Worm (Caenorhabditis elegans): ENCODE data around the gene par-1.

Gene par-1

DNA sequence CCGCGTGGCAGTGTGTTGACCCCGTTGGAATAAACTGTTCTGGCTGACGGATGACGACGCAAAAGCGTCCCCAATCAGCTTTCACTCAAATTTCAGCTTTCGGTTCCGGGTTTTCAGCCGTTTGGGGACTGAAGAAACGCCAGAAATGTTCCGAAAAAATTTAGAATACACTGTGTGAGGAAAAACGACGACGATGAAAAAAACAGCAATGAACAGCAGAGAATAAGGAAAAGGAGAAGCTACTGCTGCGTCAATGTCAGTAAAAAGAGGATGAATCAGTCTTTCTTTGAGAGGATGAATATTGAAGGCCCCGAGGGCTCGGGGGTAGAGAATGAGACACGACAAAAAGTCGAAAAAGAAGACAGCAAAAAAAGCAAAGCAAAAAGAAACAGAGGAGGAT is 16.3 kb downstream of the par-1 start:
- TF ChIP-seq ztf-4 (tag; optimal IDR thresholded peaks at IDR 0.05) (no peak), fkh-2 (tag; optimal IDR thresholded peaks at IDR 0.05) (no peak), nhr-76 (tag; optimal IDR thresholded peaks at IDR 0.05) (no peak)

DNA sequence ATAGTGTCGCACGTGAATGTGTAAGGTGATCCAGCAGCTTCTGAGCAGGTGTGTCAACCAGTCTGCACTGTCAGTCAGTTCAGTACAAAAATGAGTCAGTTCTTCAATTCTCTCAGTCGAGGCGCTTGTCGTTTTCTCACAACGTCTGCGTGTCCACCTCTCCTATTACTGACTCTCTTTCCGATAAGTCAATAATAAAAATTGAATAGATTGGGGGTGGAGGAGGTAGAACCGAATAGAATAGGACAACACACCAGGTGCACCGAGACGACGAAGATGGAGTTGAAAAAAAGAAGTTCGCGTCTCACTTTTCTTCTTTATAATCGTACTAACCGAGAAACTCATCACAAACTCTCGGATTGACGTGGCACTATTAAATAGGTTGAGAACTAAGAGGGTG is 17.3 kb downstream of the par-1 start:
- no peak for TF ChIP-seq nhr-11 (tag; optimal IDR thresholded peaks at IDR 0.05)
- TF ChIP-seq ZK546.5 (tag; optimal IDR thresholded peaks at IDR 0.05), result no peak
- peak; percentile 47 for TF ChIP-seq elt-2 (tag; optimal IDR thresholded peaks at IDR 0.05)
- TF ChIP-seq nhr-237 (tag; optimal IDR thresholded peaks at IDR 0.05), result no peak
- no peak for TF ChIP-seq nhr-12 (tag; optimal IDR thresholded peaks at IDR 0.05)
- TF ChIP-seq mdl-1 (tag; optimal IDR thresholded peaks at IDR 0.05), result no peak
- peak; percentile 72 for TF ChIP-seq pha-4 (tag; optimal IDR thresholded peaks at IDR 0.05)
- TF ChIP-seq ztf-4 (tag; optimal IDR thresholded peaks at IDR 0.05), result no peak
- TF ChIP-seq egl-5 (tag; optimal IDR thresholded peaks at IDR 0.05), result no peak
- TF ChIP-seq skn-1 (tag; optimal IDR thresholded peaks at IDR 0.05), result no peak

ce11 chrV:14126341-14126924 is 18.7 kb downstream of the par-1 start:
- TF ChIP-seq lsy-12 (tag; optimal IDR thresholded peaks at IDR 0.05) (no peak), hmg-11 (tag; optimal IDR thresholded peaks at IDR 0.05) (peak; percentile 13), lin-39 (tag; optimal IDR thresholded peaks at IDR 0.05) (peak; percentile 27)

- no peak for TF ChIP-seq zag-1 (tag; optimal IDR thresholded peaks at IDR 0.05)
- no peak for TF ChIP-seq aly-2 (tag; optimal IDR thresholded peaks at IDR 0.05)
- no peak for TF ChIP-seq jun-1 (tag; optimal IDR thresholded peaks at IDR 0.05)
- TF ChIP-seq ceh-82 (tag; optimal IDR thresholded peaks at IDR 0.05), result no peak
- no peak for TF ChIP-seq ztf-11 (tag; optimal IDR thresholded peaks at IDR 0.05)
- no peak for TF ChIP-seq fkh-2 (tag; optimal IDR thresholded peaks at IDR 0.05)
- TF ChIP-seq nhr-23 (tag; optimal IDR thresholded peaks at IDR 0.05), result no peak
- no peak for TF ChIP-seq ceh-16 (tag; optimal IDR thresholded peaks at IDR 0.05)
- TF ChIP-seq pha-4 (tag; optimal IDR thresholded peaks at IDR 0.05), result no peak
- no peak for TF ChIP-seq elt-3 (tag; optimal IDR thresholded peaks at IDR 0.05)
- TF ChIP-seq nhr-12 (tag; optimal IDR thresholded peaks at IDR 0.05), result no peak
- no peak for TF ChIP-seq sea-2 (GFP tag; optimal IDR thresholded peaks at IDR 0.05)
- no peak for TF ChIP-seq fos-1 (tag; optimal IDR thresholded peaks at IDR 0.05)
- no peak for TF ChIP-seq hmg-11 (tag; optimal IDR thresholded peaks at IDR 0.05)
- TF ChIP-seq ceh-28 (tag; optimal IDR thresholded peaks at IDR 0.05), result no peak
- TF ChIP-seq egl-27 (tag; optimal IDR thresholded peaks at IDR 0.05), result no peak
Observed at ce11 chrV:14123176-14123575, 22.0 kb downstream of the par-1 start.

DNA sequence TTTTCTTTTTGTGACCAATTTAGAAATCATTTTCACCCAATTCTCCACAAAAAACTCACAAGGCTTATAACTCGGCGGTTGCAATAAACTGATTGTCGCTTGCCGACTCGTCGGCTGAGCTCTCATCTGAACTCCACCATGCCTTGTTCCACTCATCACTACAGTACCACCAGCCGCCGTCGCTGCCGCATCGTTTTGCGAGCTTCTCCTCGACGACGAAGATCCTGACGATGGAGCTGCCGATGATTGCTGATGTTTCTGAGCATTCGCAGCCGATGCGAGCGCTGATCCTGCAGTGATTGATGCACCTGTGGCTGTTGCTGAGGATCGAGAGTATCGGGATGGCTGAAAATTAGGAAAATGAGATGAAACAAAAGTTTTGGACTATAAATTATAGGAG is 24.5 kb downstream of the par-1 start:
- TF ChIP-seq nhr-11 (tag; optimal IDR thresholded peaks at IDR 0.05) (no peak), ceh-28 (tag; optimal IDR thresholded peaks at IDR 0.05) (no peak), ZK546.5 (tag; optimal IDR thresholded peaks at IDR 0.05) (no peak), unc-39 (tag; optimal IDR thresholded peaks at IDR 0.05) (no peak), nhr-23 (tag; optimal IDR thresholded peaks at IDR 0.05) (no peak), tbx-2 (tag; optimal IDR thresholded peaks at IDR 0.05) (no peak), pha-4 (tag; optimal IDR thresholded peaks at IDR 0.05) (no peak)

- TF ChIP-seq unc-39 (tag; optimal IDR thresholded peaks at IDR 0.05) (no peak), nhr-76 (tag; optimal IDR thresholded peaks at IDR 0.05) (no peak)
Observed at ce11 chrV:14110042-14110441, 35.1 kb downstream of the par-1 start, which contains the start of gene H39E23.2. H39E23.2 (plus strand) TSS chrV:14110342.

ce11 chrV:14107511-14107910 is 37.7 kb downstream of the par-1 start, which contains the start of gene H39E23.3:
H39E23.3 (plus strand) TSS chrV:14107811.
- TF ChIP-seq tbx-2 (tag; optimal IDR thresholded peaks at IDR 0.05), result no peak
- no peak for TF ChIP-seq ceh-9 (tag; optimal IDR thresholded peaks at IDR 0.05)
- no peak for TF ChIP-seq mml-1 (tag; optimal IDR thresholded peaks at IDR 0.05)

Data from whole organism, L3 larva.